Worm (Caenorhabditis elegans) whole organism, L4/young adult: ENCODE results near the gene F14H12.2.

ENCODE experiments used
- W03F9.2 ChIP-seq: fragments of 150-350 bp; optimal IDR thresholded peaks from 2 replicates; lab custom pipeline; 2014; ENCODE audit warnings: missing biosample characterization, missing genetic modification characterization
- dao-5 ChIP-seq: sonication (generic microtip); optimal IDR thresholded peaks from 2 replicates; lab custom pipeline; 2016; ENCODE audit warnings: missing genotype, missing genetic modification characterization, moderate library complexity, missing compliant biosample characterization
- him-1 ChIP-seq: sonication (generic microtip); optimal IDR thresholded peaks from 2 replicates; lab custom pipeline; 2016; ENCODE audit warnings: missing genotype, missing genetic modification reagents, missing genetic modification characterization, missing compliant biosample characterization

The F14H12.2 gene

DNA sequence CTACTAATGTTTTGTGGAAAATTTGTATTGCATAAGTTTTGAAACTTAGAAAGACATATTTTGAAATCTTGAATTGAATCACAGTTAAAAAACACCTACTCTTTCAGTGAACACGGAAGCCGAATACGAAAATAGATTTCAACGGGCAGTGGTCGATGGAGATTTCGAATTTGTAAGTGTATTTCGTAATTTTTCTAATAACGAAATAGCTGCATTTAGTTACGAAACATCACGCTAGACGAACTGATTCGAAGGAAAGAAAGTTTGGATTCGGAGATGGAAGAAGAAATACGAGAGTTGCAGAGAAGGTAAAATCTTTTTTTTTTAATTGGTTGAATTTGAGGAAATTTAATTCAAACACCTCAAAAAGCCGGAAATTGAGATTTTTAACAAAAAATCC lies 7.6 kb upstream of the F14H12.2 start:
- TF ChIP-seq dao-5 (tag; lab: Kevin White, UChicago): no peak
- no peak for TF ChIP-seq him-1 (tag; lab: Kevin White, UChicago)
- TF ChIP-seq W03F9.2 (tag; lab: Kevin White, UChicago): no peak

- no peak for TF ChIP-seq W03F9.2 (tag; lab: Kevin White, UChicago)
- TF ChIP-seq him-1 (tag; lab: Kevin White, UChicago): no peak
- no peak for TF ChIP-seq dao-5 (tag; lab: Kevin White, UChicago)
Observed at ce11 chrX:4343915-4344314, 6.4 kb upstream of the F14H12.2 start, which contains the start of gene F14H12.3. F14H12.3 (plus strand) TSS chrX:4344215.

DNA sequence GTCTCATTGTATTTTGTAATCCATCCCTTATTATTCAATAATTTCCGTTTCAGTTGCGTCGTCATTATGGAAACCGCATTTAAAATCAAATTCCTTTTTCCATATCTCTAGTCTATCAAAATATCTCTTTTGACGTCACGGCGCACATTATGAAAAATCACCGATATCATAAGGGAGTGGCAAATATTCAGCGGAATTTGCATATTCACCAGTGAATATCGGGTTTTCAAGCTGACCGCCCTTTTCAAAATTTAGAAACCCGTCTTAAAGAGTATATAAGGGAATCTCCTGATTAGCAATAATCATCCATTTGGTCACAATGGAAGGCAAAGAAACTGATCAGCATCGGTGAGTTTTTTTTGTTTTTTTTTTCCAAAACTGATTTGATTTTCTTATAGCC lies 3.0 kb downstream of the F14H12.2 start, which contains the start of gene col-165:
Gene col-165, plus strand, starts transcription at position 301 of the 400 bp plus-strand sequence.
- TF ChIP-seq W03F9.2 (tag; lab: Kevin White, UChicago) (no peak), him-1 (tag; lab: Kevin White, UChicago) (no peak), dao-5 (tag; lab: Kevin White, UChicago) (no peak)

DNA sequence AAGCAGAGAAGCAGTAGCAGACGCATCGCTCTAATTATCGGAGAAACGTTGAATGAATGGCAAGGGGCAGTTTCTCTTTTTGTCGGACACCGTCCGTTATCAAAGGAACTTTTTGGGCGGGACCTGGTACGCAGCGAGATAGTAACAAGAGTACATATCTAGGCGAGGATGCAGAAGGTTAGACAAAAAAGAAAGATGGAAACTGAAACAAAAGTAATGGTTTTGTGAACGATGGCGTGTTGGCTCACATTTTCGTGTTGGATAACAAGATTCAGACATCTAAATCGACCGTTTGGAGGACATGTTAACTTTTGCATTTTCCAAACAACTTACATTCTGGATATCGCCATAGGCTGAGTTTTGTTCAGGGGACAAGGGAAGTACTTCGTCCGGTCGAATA lies 7.2 kb downstream of the F14H12.2 start, which contains the start of gene F14H12.6:
Gene F14H12.6, minus strand, starts transcription at position 101 of the 400 bp plus-strand sequence.
- no peak for TF ChIP-seq him-1 (tag; lab: Kevin White, UChicago)
- TF ChIP-seq W03F9.2 (tag; lab: Kevin White, UChicago): no peak
- no peak for TF ChIP-seq dao-5 (tag; lab: Kevin White, UChicago)

ce11 chrX:4359030-4359429 lies 8.7 kb downstream of the F14H12.2 start:
- TF ChIP-seq him-1 (tag; lab: Kevin White, UChicago) (no peak), W03F9.2 (tag; lab: Kevin White, UChicago) (no peak), dao-5 (tag; lab: Kevin White, UChicago) (no peak)

DNA sequence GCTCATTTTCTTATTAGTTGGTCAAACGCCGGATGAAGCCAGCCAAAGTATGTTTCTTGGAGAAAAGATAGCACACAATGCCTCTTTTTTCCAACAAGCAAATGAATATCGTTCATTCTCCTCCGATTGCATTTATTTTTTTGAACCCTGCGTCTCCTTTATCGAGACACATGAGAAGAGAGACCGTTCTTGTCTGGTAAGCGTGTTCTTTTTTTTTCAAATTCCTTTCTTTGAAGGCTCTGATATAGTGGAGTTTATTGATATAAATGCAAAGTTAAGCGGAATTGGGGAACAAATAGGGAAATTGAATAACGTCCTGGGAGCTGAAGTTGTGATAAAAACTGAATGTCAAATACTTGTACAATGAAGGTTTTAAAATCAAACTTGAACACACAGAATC lies 12.2 kb downstream of the F14H12.2 start, which contains the start of gene F14H12.7:
Gene F14H12.7, minus strand, starts transcription at position 101 of the 400 bp plus-strand sequence.
- TF ChIP-seq him-1 (tag; lab: Kevin White, UChicago) (no peak), dao-5 (tag; lab: Kevin White, UChicago) (no peak), W03F9.2 (tag; lab: Kevin White, UChicago) (no peak)

ce11 chrX:4363200-4363599 lies 12.9 kb downstream of the F14H12.2 start, which contains the start of gene F14H12.17:
F14H12.17 (minus strand) TSS chrX:4363300.
- TF ChIP-seq dao-5 (tag; lab: Kevin White, UChicago) (no peak), W03F9.2 (tag; lab: Kevin White, UChicago) (no peak), him-1 (tag; lab: Kevin White, UChicago) (no peak)

DNA sequence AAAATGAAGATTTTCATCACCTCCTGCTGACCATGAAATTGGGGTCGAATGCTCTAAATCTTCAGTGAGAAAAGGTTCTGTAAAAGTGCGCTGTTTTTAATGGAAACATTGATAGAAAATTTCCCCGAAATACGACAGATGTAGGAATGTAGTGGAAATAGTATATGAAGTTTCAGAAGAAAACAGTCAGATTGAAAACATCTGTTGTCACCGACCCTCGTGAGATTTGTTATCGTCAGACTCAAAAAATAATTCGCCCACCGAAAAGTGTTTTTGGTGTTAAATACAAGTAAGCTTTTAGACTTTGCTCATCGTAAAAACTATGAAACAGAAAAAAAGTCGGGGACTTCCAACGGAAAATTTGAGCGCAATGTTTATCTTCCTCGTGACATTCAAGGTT lies 14.6 kb downstream of the F14H12.2 start, which contains the start of gene F14H12.8:
Gene F14H12.8, minus strand, starts transcription at position 101 of the 400 bp plus-strand sequence.
- no peak for TF ChIP-seq him-1 (tag; lab: Kevin White, UChicago)
- no peak for TF ChIP-seq dao-5 (tag; lab: Kevin White, UChicago)
- TF ChIP-seq W03F9.2 (tag; lab: Kevin White, UChicago): no peak

DNA sequence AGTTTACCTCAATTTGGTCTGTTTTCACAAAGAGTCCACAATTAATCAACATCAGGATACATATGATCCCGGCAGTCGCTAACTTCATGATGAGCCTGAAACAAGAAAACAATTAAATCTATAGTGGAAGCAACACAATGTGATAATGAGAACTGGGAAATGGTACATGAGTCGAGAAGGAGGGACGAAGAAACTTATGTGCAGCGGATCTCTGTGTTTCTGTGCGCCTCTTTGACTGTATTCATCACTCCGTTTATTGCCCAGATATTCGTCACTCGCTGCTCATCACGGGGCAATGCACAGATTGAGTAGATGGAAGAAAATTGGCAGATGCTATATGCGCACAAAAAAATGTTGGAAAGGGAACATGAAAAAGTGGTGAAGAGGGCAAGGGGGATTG lies 15.9 kb downstream of the F14H12.2 start, which contains the start of gene R160.3:
Gene R160.3, minus strand, starts transcription at position 101 of the 400 bp plus-strand sequence.
- no peak for TF ChIP-seq dao-5 (tag; lab: Kevin White, UChicago)

ce11 chrX:4367414-4367813 lies 17.1 kb downstream of the F14H12.2 start, which contains the start of gene R160.10:
R160.10 (minus strand) TSS chrX:4367514.
- TF ChIP-seq him-1 (tag; lab: Kevin White, UChicago) (no peak), W03F9.2 (tag; lab: Kevin White, UChicago) (no peak), dao-5 (tag; lab: Kevin White, UChicago) (no peak)

- TF ChIP-seq him-1 (tag; lab: Kevin White, UChicago) (no peak), W03F9.2 (tag; lab: Kevin White, UChicago) (no peak), dao-5 (tag; lab: Kevin White, UChicago) (no peak)
Observed at ce11 chrX:4368800-4369199, 18.5 kb downstream of the F14H12.2 start, which contains the start of gene R160.4. R160.4 (minus strand) TSS chrX:4368900.

DNA sequence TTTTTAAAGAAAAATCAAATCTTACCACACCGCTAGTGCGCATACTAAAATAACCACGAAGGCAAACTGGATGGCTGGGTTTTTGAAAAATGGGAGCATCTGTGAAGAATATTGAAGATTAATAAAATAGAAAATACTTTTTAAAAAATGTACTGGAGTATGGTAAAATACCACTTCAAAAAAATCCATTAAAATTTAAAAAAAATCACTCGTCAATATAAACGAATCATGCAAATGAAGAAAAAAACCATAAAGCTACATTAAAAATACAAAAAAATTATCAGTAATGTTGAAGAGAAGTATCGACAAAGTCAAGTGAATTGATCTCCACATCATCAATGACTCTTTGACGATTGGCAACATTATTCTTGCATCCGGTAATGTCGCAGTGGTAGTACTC lies 20.5 kb downstream of the F14H12.2 start, which contains the start of gene R160.5:
Gene R160.5, minus strand, starts transcription at position 101 of the 400 bp plus-strand sequence.
- TF ChIP-seq him-1 (tag; lab: Kevin White, UChicago) (no peak), dao-5 (tag; lab: Kevin White, UChicago) (no peak), W03F9.2 (tag; lab: Kevin White, UChicago) (no peak)

DNA sequence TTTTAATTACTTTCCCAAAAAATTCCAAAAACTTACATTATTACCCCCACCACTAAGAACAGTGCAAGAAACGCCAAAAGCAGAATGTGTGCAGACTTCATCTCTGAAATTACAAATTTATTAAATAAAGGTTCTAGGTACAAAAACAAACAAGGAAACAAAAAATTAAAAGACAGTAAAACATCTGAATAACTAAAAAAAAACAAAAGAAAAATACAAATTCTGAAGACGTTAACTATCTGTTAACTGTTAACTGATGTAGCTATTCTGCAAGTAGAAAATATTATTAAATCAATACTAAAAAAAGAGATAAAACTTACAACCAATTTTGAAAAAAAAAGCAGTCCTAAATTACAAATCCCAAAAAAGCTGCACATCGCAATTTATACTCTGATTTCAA lies 21.1 kb downstream of the F14H12.2 start, which contains the start of gene R160.13:
Gene R160.13, minus strand, starts transcription at position 101 of the 400 bp plus-strand sequence.
- TF ChIP-seq dao-5 (tag; lab: Kevin White, UChicago) (no peak), W03F9.2 (tag; lab: Kevin White, UChicago) (no peak), him-1 (tag; lab: Kevin White, UChicago) (no peak)

ce11 chrX:4371988-4372387 lies 21.7 kb downstream of the F14H12.2 start, which contains the start of gene R160.14:
R160.14 (minus strand) TSS chrX:4372088.
- TF ChIP-seq dao-5 (tag; lab: Kevin White, UChicago): no peak
- TF ChIP-seq him-1 (tag; lab: Kevin White, UChicago): no peak
- no peak for TF ChIP-seq W03F9.2 (tag; lab: Kevin White, UChicago)
